Fruit fly (Drosophila melanogaster) whole organism, embryonic: Measurements from ENCODE around the gene CG44837.
A peak's percentile ranks its signal among the peaks of the same experiment; 100 is the strongest.

Source experiments
- Atf3 ChIP-seq: fragments of 200-800 bp; sonication (Bioruptor generic); optimal IDR thresholded peaks from 3 replicates; lab custom pipeline; 2016; ENCODE audit warnings: missing biosample characterization, missing genetic modification characterization
- Bteb2 ChIP-seq: fragments of 200-800 bp; sonication (Bioruptor generic); optimal IDR thresholded peaks from 2 replicates; lab custom pipeline; 2016; ENCODE audit warnings: missing biosample characterization, missing genetic modification characterization
- CG10209 ChIP-seq: fragments of 200-800 bp; sonication (Bioruptor generic); optimal IDR thresholded peaks from 3 replicates; lab custom pipeline; 2017; ENCODE audit warnings: missing biosample characterization, mild to moderate bottlenecking, missing genetic modification characterization, missing genetic modification reagents
- CG1024 ChIP-seq: fragments of 200-800 bp; sonication (Bioruptor generic); IDR thresholded peaks from 2 replicates; pipeline ENCODE4 v1.3.6; 2022; ENCODE audit warnings: missing biosample characterization, missing genetic modification characterization
- CG10267 ChIP-seq: fragments of 200-800 bp; sonication (Bioruptor generic); optimal IDR thresholded peaks from 2 replicates; lab custom pipeline; 2018; ENCODE audit warnings: missing biosample characterization, mild to moderate bottlenecking, missing genetic modification characterization, moderate library complexity
- CG10366 ChIP-seq: fragments of 200-800 bp; sonication (Bioruptor generic); IDR thresholded peaks from 2 replicates; pipeline ENCODE4 v1.3.6; 2022; ENCODE audit warnings: missing biosample characterization, missing genetic modification characterization
- CG12155 ChIP-seq: fragments of 200-800 bp; sonication (Bioruptor generic); optimal IDR thresholded peaks from 3 replicates; lab custom pipeline; 2016; ENCODE audit warnings: missing biosample characterization, missing genetic modification characterization
- CG12744 ChIP-seq: fragments of 200-800 bp; sonication (Bioruptor generic); optimal IDR thresholded peaks from 2 replicates; lab custom pipeline; 2016; ENCODE audit warnings: missing biosample characterization, missing genetic modification characterization
- CG12769 ChIP-seq: fragments of 200-800 bp; sonication (Bioruptor generic); optimal IDR thresholded peaks from 2 replicates; lab custom pipeline; 2019; ENCODE audit warnings: missing biosample characterization, mild to moderate bottlenecking, missing genetic modification characterization, moderate library complexity
- CG14014 ChIP-seq: fragments of 200-800 bp; sonication (Bioruptor generic); IDR thresholded peaks from 2 replicates; pipeline ENCODE4 v1.3.6; 2022; ENCODE audit warnings: missing biosample characterization, missing genetic modification characterization
- CG14710 ChIP-seq: fragments of 200-800 bp; sonication (Bioruptor generic); optimal IDR thresholded peaks from 3 replicates; lab custom pipeline; 2019; ENCODE audit warnings: missing biosample characterization, mild to moderate bottlenecking, missing genetic modification characterization, moderate library complexity
- CG17568 ChIP-seq: fragments of 200-800 bp; sonication (Bioruptor generic); optimal IDR thresholded peaks from 2 replicates; lab custom pipeline; 2018; ENCODE audit warnings: missing biosample characterization, mild to moderate bottlenecking, missing genetic modification characterization, moderate library complexity
- CG2116 ChIP-seq: fragments of 200-800 bp; sonication (Bioruptor generic); optimal IDR thresholded peaks from 3 replicates; lab custom pipeline; 2018; ENCODE audit warnings: missing biosample characterization, mild to moderate bottlenecking, missing genetic modification characterization
- CG2202 ChIP-seq: fragments of 200-800 bp; sonication (Bioruptor generic); optimal IDR thresholded peaks from 2 replicates; lab custom pipeline; 2018; ENCODE audit warnings: missing biosample characterization, mild to moderate bottlenecking, missing genetic modification characterization
- CG2712 ChIP-seq: fragments of 200-800 bp; optimal IDR thresholded peaks from 3 replicates; lab custom pipeline; 2019; ENCODE audit warnings: missing biosample characterization, mild to moderate bottlenecking, missing genetic modification characterization, moderate library complexity
- CG31224 ChIP-seq: fragments of 200-800 bp; sonication (Bioruptor generic); IDR thresholded peaks from 2 replicates; pipeline ENCODE4 v1.3.6; 2022; ENCODE audit warnings: missing biosample characterization, missing genetic modification characterization
- CG34422 ChIP-seq: fragments of 200-800 bp; sonication (Bioruptor generic); IDR thresholded peaks from 3 replicates; pipeline ENCODE4 v1.3.6; 2022; ENCODE audit warnings: missing biosample characterization, missing genetic modification characterization
- CG6654 ChIP-seq: fragments of 200-800 bp; sonication (Bioruptor generic); optimal IDR thresholded peaks from 2 replicates; lab custom pipeline; 2017; ENCODE audit warnings: missing biosample characterization, mild to moderate bottlenecking, missing genetic modification characterization
- CG6689 ChIP-seq: fragments of 200-800 bp; sonication (Bioruptor generic); IDR thresholded peaks from 2 replicates; pipeline ENCODE4 v1.3.6; 2022; ENCODE audit warnings: missing biosample characterization, missing genetic modification characterization
- CG7963 ChIP-seq: fragments of 200-800 bp; sonication (Bioruptor generic); IDR thresholded peaks from 3 replicates; pipeline ENCODE4 v1.3.6; 2022; ENCODE audit warnings: missing biosample characterization, missing genetic modification characterization; ENCODE audit not compliant: partially characterized antibody
- CG9609 ChIP-seq: fragments of 200-800 bp; sonication (Bioruptor generic); optimal IDR thresholded peaks from 3 replicates; lab custom pipeline; 2016; ENCODE audit warnings: missing biosample characterization, missing genetic modification characterization
- CG9932 ChIP-seq: fragments of 200-800 bp; sonication (Bioruptor generic); IDR thresholded peaks from 2 replicates; pipeline ENCODE4 v1.3.6; 2022; ENCODE audit warnings: missing biosample characterization, missing genetic modification characterization
- Chrac-16 ChIP-seq: fragments of 200-800 bp; sonication (Bioruptor generic); optimal IDR thresholded peaks from 3 replicates; lab custom pipeline; 2016; ENCODE audit warnings: missing biosample characterization, missing genetic modification characterization
- E2f1 ChIP-seq: fragments of 200-800 bp; sonication (Bioruptor generic); IDR thresholded peaks from 2 replicates; pipeline ENCODE4 v1.3.6; 2022; ENCODE audit warnings: missing biosample characterization, missing genetic modification characterization
- Hand ChIP-seq: fragments of 200-800 bp; sonication (Bioruptor generic); optimal IDR thresholded peaks from 2 replicates; lab custom pipeline; 2017; ENCODE audit warnings: mild to moderate bottlenecking, missing biosample characterization, missing genetic modification reagents, missing genetic modification characterization
- Hmr ChIP-seq: fragments of 200-800 bp; sonication (Bioruptor generic); optimal IDR thresholded peaks from 3 replicates; lab custom pipeline; 2017; ENCODE audit warnings: mild to moderate bottlenecking, missing biosample characterization, missing genetic modification reagents, missing genetic modification characterization
- Hmx ChIP-seq: fragments of 200-800 bp; sonication (Bioruptor generic); optimal IDR thresholded peaks from 2 replicates; lab custom pipeline; 2016; ENCODE audit warnings: missing biosample characterization, missing genetic modification characterization
- Hr3 ChIP-seq: fragments of 200-800 bp; sonication (Bioruptor generic); optimal IDR thresholded peaks from 3 replicates; lab custom pipeline; 2016; ENCODE audit warnings: missing biosample characterization, missing genetic modification characterization
- Jarid2 ChIP-seq: fragments of 200-800 bp; sonication (Bioruptor generic); optimal IDR thresholded peaks from 3 replicates; lab custom pipeline; 2017; ENCODE audit warnings: mild to moderate bottlenecking, missing biosample characterization, missing genetic modification reagents, missing genetic modification characterization
- MTF-1 ChIP-seq: fragments of 200-800 bp; sonication (Bioruptor generic); optimal IDR thresholded peaks from 2 replicates; lab custom pipeline; 2018; ENCODE audit warnings: missing biosample characterization, mild to moderate bottlenecking, missing genetic modification characterization, borderline replicate concordance
- Mad ChIP-seq: fragments of 200-800 bp; sonication (Bioruptor generic); optimal IDR thresholded peaks from 2 replicates; lab custom pipeline; 2016; ENCODE audit warnings: missing biosample characterization, missing genetic modification characterization
- Mrtf ChIP-seq: fragments of 200-800 bp; sonication (Bioruptor generic); IDR thresholded peaks from 3 replicates; pipeline ENCODE4 v1.3.6; 2022; ENCODE audit warnings: missing biosample characterization, missing genetic modification characterization
- Ravus ChIP-seq: fragments of 200-800 bp; sonication (Bioruptor generic); IDR thresholded peaks from 2 replicates; pipeline ENCODE4 v1.3.6; 2022; ENCODE audit warnings: missing biosample characterization, missing genetic modification characterization
- Trl ChIP-seq, 3 experiments: fragments of >200 bp in 2 of 3; fragments of 200-800 bp in 1 of 3; sonication (Bioruptor generic) in 1 of 3; optimal IDR thresholded peaks; 2 replicates in 1 of 3; 3 replicates in 2 of 3; lab custom pipeline; 2016 to 2017; ENCODE audit warnings: missing biosample characterization in 1 of 3, missing genetic modification characterization in 1 of 3
- ap ChIP-seq: fragments of 200-800 bp; sonication (Bioruptor generic); IDR thresholded peaks from 2 replicates; pipeline ENCODE4 v1.3.6; 2022; ENCODE audit warnings: missing biosample characterization, missing genetic modification characterization
- cato ChIP-seq: fragments of 200-800 bp; sonication (Bioruptor generic); optimal IDR thresholded peaks from 2 replicates; lab custom pipeline; 2016; ENCODE audit warnings: missing biosample characterization, missing genetic modification characterization, borderline replicate concordance
- chif ChIP-seq, 2 experiments: fragments of 200-800 bp; sonication (Bioruptor generic); optimal IDR thresholded peaks; 3 replicates each; lab custom pipeline; 2016; ENCODE audit warnings: missing biosample characterization in 2 of 2, missing genetic modification characterization in 2 of 2
- chm ChIP-seq: fragments of 200-800 bp; sonication (Bioruptor generic); IDR thresholded peaks from 2 replicates; pipeline ENCODE4 v1.3.6; 2022; ENCODE audit warnings: missing biosample characterization, missing genetic modification characterization
- dmrt11E ChIP-seq: fragments of 200-800 bp; sonication (Bioruptor generic); optimal IDR thresholded peaks from 3 replicates; lab custom pipeline; 2018; ENCODE audit warnings: missing biosample characterization, mild to moderate bottlenecking, missing genetic modification characterization, moderate library complexity
- eyg ChIP-seq: fragments of 200-800 bp; sonication (Bioruptor generic); optimal IDR thresholded peaks from 3 replicates; lab custom pipeline; 2016; ENCODE audit warnings: missing biosample characterization, missing genetic modification characterization
- grau ChIP-seq: fragments of 200-800 bp; optimal IDR thresholded peaks from 3 replicates; lab custom pipeline; 2019; ENCODE audit warnings: missing biosample characterization, mild to moderate bottlenecking, missing genetic modification characterization, moderate library complexity
- her ChIP-seq: fragments of 200-800 bp; sonication (Bioruptor generic); optimal IDR thresholded peaks from 2 replicates; lab custom pipeline; 2016; ENCODE audit warnings: missing biosample characterization, missing genetic modification characterization
- lbe ChIP-seq: fragments of 200-800 bp; sonication (Bioruptor generic); optimal IDR thresholded peaks from 2 replicates; lab custom pipeline; 2016; ENCODE audit warnings: missing biosample characterization, mild to moderate bottlenecking, missing genetic modification characterization
- ranshi ChIP-seq: fragments of 200-800 bp; sonication (Bioruptor generic); IDR thresholded peaks from 2 replicates; pipeline ENCODE4 v1.3.6; 2022; ENCODE audit warnings: missing biosample characterization, missing genetic modification characterization
- salm ChIP-seq: fragments of 200-800 bp; sonication (Bioruptor generic); optimal IDR thresholded peaks from 2 replicates; lab custom pipeline; 2018; ENCODE audit warnings: missing biosample characterization, mild to moderate bottlenecking, missing genetic modification characterization
- tup ChIP-seq: fragments of 200-800 bp; sonication (Bioruptor generic); optimal IDR thresholded peaks from 2 replicates; lab custom pipeline; 2016; ENCODE audit warnings: missing biosample characterization, mild to moderate bottlenecking, missing genetic modification characterization, moderate library complexity
- twi ChIP-seq: fragments of 200-800 bp; optimal IDR thresholded peaks from 2 replicates; lab custom pipeline; 2019; ENCODE audit warnings: missing biosample characterization, mild to moderate bottlenecking, missing genetic modification characterization, moderate library complexity
- wor ChIP-seq: fragments of 200-800 bp; sonication (Bioruptor generic); IDR thresholded peaks from 2 replicates; pipeline ENCODE4 v1.3.6; 2022; ENCODE audit warnings: missing biosample characterization, missing genetic modification characterization

CG44837 gene

dm6 chr3L:11822446-11823334, 116.0 kb downstream of the CG44837 start, which contains the start of gene RpL10Ab (continued):
- TF ChIP-seq her (peak; percentile 54), CG12155 (GFP tag; lab: Kevin White, UChicago) (peak; percentile 17), Hmr (GFP tag; lab: Kevin White, UChicago) (peak; percentile 68), CG14710 (tag; lab: Kevin White, UChicago) (peak; percentile 71), CG12769 (tag; lab: Kevin White, UChicago) (no peak), CG9609 (GFP tag; lab: Kevin White, UChicago) (no peak), Trl (optimal IDR thresholded peaks at IDR 0.05; lab: Kevin White, UChicago) (no peak), Trl (GFP tag; optimal IDR thresholded peaks at IDR 0.05; lab: Kevin White, UChicago) (peak; percentile 54), Jarid2 (GFP tag; lab: Kevin White, UChicago) (peak; percentile 45), CG1024 (GFP tag; lab: Robert Waterston, UW) (peak; percentile 60; the same call in 1 of the 2 replicates), cato (peak; percentile 15), ranshi (GFP tag; lab: Robert Waterston, UW) (peak; percentile 74; the same call in 1 of the 2 replicates), CG2712 (tag; lab: Kevin White, UChicago) (peak; percentile 67), E2f1 (GFP tag; lab: Robert Waterston, UW) (peak; percentile 58), dmrt11E (peak; percentile 25), grau (tag; lab: Kevin White, UChicago) (peak; percentile 48), eyg (GFP tag; lab: Kevin White, UChicago) (no peak), CG12744 (GFP tag; lab: Kevin White, UChicago) (no peak), Atf3 (peak; percentile 14), CG2202 (tag; lab: Kevin White, UChicago) (no peak), Mad (GFP tag; lab: Kevin White, UChicago) (peak; percentile 7), CG31224 (peak; percentile 18; the same call in 1 of the 2 replicates), CG6689 (GFP tag; lab: Robert Waterston, UW) (peak; percentile 79), CG17568 (GFP tag; lab: Kevin White, UChicago) (peak; percentile 56), CG10267 (tag; lab: Kevin White, UChicago) (peak; percentile 33), Bteb2 (peak; percentile 47), CG14014 (GFP tag; lab: Robert Waterston, UW) (no peak; the same call in none of the 2 replicates), twi (tag; lab: Kevin White, UChicago) (no peak), salm (peak; percentile 17), ap (GFP tag; lab: Robert Waterston, UW) (0 out of 2 replicates have a peak, but pooled peaks have one; percentile 29), chif (GFP tag; optimal IDR thresholded peaks at IDR 0.05; lab: Kevin White, UChicago) (peak in 1 of 2 experiments; percentile 17), CG10366 (GFP tag; lab: Robert Waterston, UW) (peak; percentile 56), MTF-1 (peak; percentile 95), Hr3 (GFP tag; lab: Kevin White, UChicago) (peak; percentile 70), CG34422 (peak; percentile 69; the same call in 2 of the 3 replicates), chm (GFP tag; lab: Robert Waterston, UW) (peak; percentile 87), CG6654 (GFP tag; lab: Kevin White, UChicago) (peak; percentile 61), CG2116 (GFP tag; lab: Kevin White, UChicago) (peak; percentile 40), CG10209 (GFP tag; lab: Kevin White, UChicago) (peak; percentile 55), Mrtf (GFP tag; lab: Robert Waterston, UW) (peak; percentile 35; the same call in 1 of the 3 replicates), CG9932 (GFP tag; lab: Robert Waterston, UW) (peak; percentile 75), CG7963 (GFP tag; lab: Robert Waterston, UW) (peak; percentile 88), Ravus (GFP tag; lab: Robert Waterston, UW) (no peak), Hmx (GFP tag; lab: Kevin White, UChicago) (no peak), lbe (GFP tag; lab: Kevin White, UChicago) (peak; percentile 45), Hand (GFP tag; lab: Kevin White, UChicago) (no peak), wor (GFP tag; lab: Robert Waterston, UW) (0 out of 2 replicates have a peak, but pooled peaks have one; percentile 23), Chrac-16 (GFP tag; lab: Kevin White, UChicago) (peak; percentile 3), tup (GFP tag; lab: Kevin White, UChicago) (no peak)
